Worm (Caenorhabditis elegans) whole organism, early embryonic: Measurements from ENCODE around the gene C29F7.3.

ENCODE experiments used
- B0310.2 ChIP-seq: sonication (generic microtip); optimal IDR thresholded peaks from 2 replicates; lab custom pipeline; 2016; ENCODE audit warnings: mild to moderate bottlenecking, missing genetic modification characterization, missing compliant biosample characterization
- F13C5.2 ChIP-seq: sonication (generic microtip); optimal IDR thresholded peaks from 2 replicates; lab custom pipeline; 2017; ENCODE audit warnings: mild to moderate bottlenecking, missing genetic modification characterization, inconsistent platforms, missing compliant biosample characterization
- aly-1 ChIP-seq: sonication (generic microtip); optimal IDR thresholded peaks from 2 replicates; lab custom pipeline; 2016; ENCODE audit warnings: missing genetic modification characterization, missing compliant biosample characterization
- ama-1 ChIP-seq: fragments of 150-350 bp; optimal IDR thresholded peaks from 2 replicates; lab custom pipeline; 2014
- ceh-13 ChIP-seq: fragments of 200-800 bp; sonication (Bioruptor generic); optimal IDR thresholded peaks from 2 replicates; lab custom pipeline; 2018; ENCODE audit warnings: mild to moderate bottlenecking, missing genetic modification characterization, missing compliant biosample characterization
- ceh-36 ChIP-seq: sonication (generic microtip); optimal IDR thresholded peaks from 2 replicates; lab custom pipeline; 2016; ENCODE audit warnings: missing genetic modification characterization, inconsistent platforms, missing compliant biosample characterization
- ets-7 ChIP-seq: sonication (generic microtip); optimal IDR thresholded peaks from 2 replicates; lab custom pipeline; 2016; ENCODE audit warnings: missing genotype, missing genetic modification characterization, missing compliant biosample characterization
- flt-1 ChIP-seq: fragments of 200-800 bp; sonication (Bioruptor generic); IDR thresholded peaks from 2 replicates; pipeline ENCODE4 v1.3.6; 2022; ENCODE audit warnings: missing genetic modification characterization, missing compliant biosample characterization
- hmbx-1 ChIP-seq: sonication (generic microtip); optimal IDR thresholded peaks from 2 replicates; lab custom pipeline; 2016; ENCODE audit warnings: mild to moderate bottlenecking, missing genetic modification characterization, missing compliant biosample characterization
- hmg-4 ChIP-seq: fragments of 200-800 bp; sonication (Bioruptor generic); optimal IDR thresholded peaks from 2 replicates; lab custom pipeline; 2018; ENCODE audit warnings: mild to moderate bottlenecking, missing genetic modification characterization, missing compliant biosample characterization
- hnd-1 ChIP-seq: sonication (generic microtip); optimal IDR thresholded peaks from 2 replicates; lab custom pipeline; 2016; ENCODE audit warnings: missing genetic modification characterization, missing compliant biosample characterization
- pes-1 ChIP-seq: fragments of 200-800 bp; sonication (Bioruptor generic); IDR thresholded peaks from 2 replicates; pipeline ENCODE4 v1.3.6; 2022; ENCODE audit warnings: missing genetic modification reagents, missing genetic modification characterization, missing compliant biosample characterization
- scrt-1 ChIP-seq: fragments of 200-800 bp; sonication (Bioruptor generic); IDR thresholded peaks from 2 replicates; pipeline ENCODE4 v1.3.6; 2022; ENCODE audit warnings: missing genetic modification characterization, missing compliant biosample characterization
- sea-1 ChIP-seq: fragments of 200-800 bp; sonication (Bioruptor generic); conservative IDR thresholded peaks from 2 replicates; pipeline ENCODE4 v1.3.6; 2022; ENCODE audit warnings: missing genetic modification characterization, missing compliant biosample characterization
- tbx-11 ChIP-seq: fragments of 200-800 bp; sonication (Bioruptor generic); IDR thresholded peaks from 2 replicates; pipeline ENCODE4 v1.3.6; 2022; ENCODE audit warnings: missing genetic modification characterization, missing compliant biosample characterization
- tbx-37 ChIP-seq: fragments of 200-800 bp; sonication (Bioruptor generic); conservative IDR thresholded peaks from 2 replicates; pipeline ENCODE4 v1.3.6; 2022; ENCODE audit warnings: missing genetic modification reagents, missing genetic modification characterization, missing compliant biosample characterization
- tra-4 ChIP-seq: sonication (generic microtip); optimal IDR thresholded peaks from 2 replicates; lab custom pipeline; 2017; ENCODE audit warnings: missing genetic modification characterization, missing compliant biosample characterization

The C29F7.3 gene

ce11 chrX:13388829-13389228 is 30.9 kb downstream of the C29F7.3 start:
- TF ChIP-seq aly-1 (no peak), scrt-1 (no peak), ceh-36 (no peak), tbx-37 (GFP tag; lab: Robert Waterston, UW) (no peak), F13C5.2 (no peak), hmbx-1 (tag; lab: Kevin White, UChicago) (no peak), tra-4 (tag; lab: Kevin White, UChicago) (no peak), ets-7 (tag; lab: Kevin White, UChicago) (no peak), hmg-4 (no peak), ama-1 (lab: Kevin White, UChicago) (no peak), sea-1 (GFP tag; lab: Robert Waterston, UW) (no peak), hnd-1 (tag; lab: Kevin White, UChicago) (no peak), ceh-13 (GFP tag; lab: Kevin White, UChicago) (no peak), pes-1 (no peak), flt-1 (GFP tag; lab: Robert Waterston, UW) (no peak), B0310.2 (tag; lab: Kevin White, UChicago) (no peak), tbx-11 (GFP tag; lab: Robert Waterston, UW) (no peak)

- no peak for TF ChIP-seq flt-1 (GFP tag; lab: Robert Waterston, UW)
- TF ChIP-seq B0310.2 (tag; lab: Kevin White, UChicago), result no peak
- no peak for TF ChIP-seq sea-1 (GFP tag; lab: Robert Waterston, UW)
- no peak for TF ChIP-seq ets-7 (tag; lab: Kevin White, UChicago)
These were observed 32.2 kb downstream of the C29F7.3 start, which contains the start of gene C49F8.3 for ce11 chrX:13387497-13387953. Gene C49F8.3 (minus strand): TSS chrX:13387547.

- TF ChIP-seq hnd-1 (tag; lab: Kevin White, UChicago) (no peak), ceh-13 (GFP tag; lab: Kevin White, UChicago) (no peak), hmbx-1 (tag; lab: Kevin White, UChicago) (no peak), flt-1 (GFP tag; lab: Robert Waterston, UW) (no peak), pes-1 (no peak), ama-1 (lab: Kevin White, UChicago) (no peak), B0310.2 (tag; lab: Kevin White, UChicago) (no peak), ceh-36 (no peak), tbx-11 (GFP tag; lab: Robert Waterston, UW) (no peak), tbx-37 (GFP tag; lab: Robert Waterston, UW) (no peak), tra-4 (tag; lab: Kevin White, UChicago) (no peak), sea-1 (GFP tag; lab: Robert Waterston, UW) (no peak), aly-1 (no peak), scrt-1 (no peak), F13C5.2 (no peak), ets-7 (tag; lab: Kevin White, UChicago) (no peak)
These were observed 35.0 kb downstream of the C29F7.3 start for ce11 chrX:13384743-13385142.

- TF ChIP-seq ets-7 (tag; lab: Kevin White, UChicago) (no peak), tbx-37 (GFP tag; lab: Robert Waterston, UW) (no peak), hmg-4 (no peak), sea-1 (GFP tag; lab: Robert Waterston, UW) (no peak), aly-1 (no peak), tra-4 (tag; lab: Kevin White, UChicago) (no peak), F13C5.2 (no peak), tbx-11 (GFP tag; lab: Robert Waterston, UW) (no peak), flt-1 (GFP tag; lab: Robert Waterston, UW) (no peak), hmbx-1 (tag; lab: Kevin White, UChicago) (no peak), ceh-13 (GFP tag; lab: Kevin White, UChicago) (no peak), hnd-1 (tag; lab: Kevin White, UChicago) (no peak), B0310.2 (tag; lab: Kevin White, UChicago) (no peak)
These were observed 36.5 kb downstream of the C29F7.3 start for ce11 chrX:13383273-13383672.

- no peak for TF ChIP-seq ceh-13 (GFP tag; lab: Kevin White, UChicago)
- no peak for TF ChIP-seq ama-1 (lab: Kevin White, UChicago)
- no peak for TF ChIP-seq tra-4 (tag; lab: Kevin White, UChicago)
- no peak for TF ChIP-seq hmg-4
- TF ChIP-seq tbx-37 (GFP tag; lab: Robert Waterston, UW), result no peak
- no peak for TF ChIP-seq aly-1
- no peak for TF ChIP-seq pes-1
- no peak for TF ChIP-seq sea-1 (GFP tag; lab: Robert Waterston, UW)
- TF ChIP-seq scrt-1, result no peak
- no peak for TF ChIP-seq ceh-36
- TF ChIP-seq ets-7 (tag; lab: Kevin White, UChicago), result no peak
- TF ChIP-seq hnd-1 (tag; lab: Kevin White, UChicago), result no peak
- no peak for TF ChIP-seq hmbx-1 (tag; lab: Kevin White, UChicago)
- TF ChIP-seq B0310.2 (tag; lab: Kevin White, UChicago), result no peak
- TF ChIP-seq flt-1 (GFP tag; lab: Robert Waterston, UW), result no peak
- TF ChIP-seq tbx-11 (GFP tag; lab: Robert Waterston, UW), result no peak
These were observed 38.6 kb downstream of the C29F7.3 start for ce11 chrX:13380988-13381742.

- no peak for TF ChIP-seq aly-1
- no peak for TF ChIP-seq ceh-13 (GFP tag; lab: Kevin White, UChicago)
- no peak for TF ChIP-seq hmg-4
- no peak for TF ChIP-seq sea-1 (GFP tag; lab: Robert Waterston, UW)
- TF ChIP-seq scrt-1, result no peak
- no peak for TF ChIP-seq hmbx-1 (tag; lab: Kevin White, UChicago)
- no peak for TF ChIP-seq tra-4 (tag; lab: Kevin White, UChicago)
- no peak for TF ChIP-seq tbx-37 (GFP tag; lab: Robert Waterston, UW)
- TF ChIP-seq ama-1 (lab: Kevin White, UChicago), result no peak
- TF ChIP-seq ceh-36, result no peak
- TF ChIP-seq B0310.2 (tag; lab: Kevin White, UChicago), result no peak
These were observed 40.7 kb downstream of the C29F7.3 start for ce11 chrX:13379072-13379471.

- TF ChIP-seq tbx-11 (GFP tag; lab: Robert Waterston, UW) (no peak), flt-1 (GFP tag; lab: Robert Waterston, UW) (no peak), pes-1 (no peak), hmbx-1 (tag; lab: Kevin White, UChicago) (no peak), tbx-37 (GFP tag; lab: Robert Waterston, UW) (no peak), ama-1 (lab: Kevin White, UChicago) (no peak), ets-7 (tag; lab: Kevin White, UChicago) (no peak)
These were observed 42.9 kb downstream of the C29F7.3 start, which contains the start of the genes C49F8.14 and gem-1 for ce11 chrX:13376851-13377250. Gene C49F8.14 (minus strand): TSS chrX:13376949. Gene gem-1 (minus strand): TSS chrX:13376992.
